Fruit fly (Drosophila melanogaster) whole organism, embryonic: ENCODE measurements around the gene Cdc45.

Experiments
- Atf6 ChIP-seq: fragments of 200-800 bp; sonication (Bioruptor generic); IDR thresholded peaks from 2 replicates; pipeline ENCODE4 v1.3.6; 2022; ENCODE audit warnings: missing biosample characterization, missing genetic modification characterization
- Bdp1 ChIP-seq: fragments of 200-800 bp; sonication (Bioruptor generic); optimal IDR thresholded peaks from 3 replicates; lab custom pipeline; 2016; ENCODE audit warnings: missing biosample characterization, missing genetic modification characterization
- CG12104 ChIP-seq: fragments of 200-800 bp; sonication (Bioruptor generic); optimal IDR thresholded peaks from 3 replicates; lab custom pipeline; 2016; ENCODE audit warnings: missing biosample characterization, missing genetic modification characterization
- CG12769 ChIP-seq: fragments of 200-800 bp; sonication (Bioruptor generic); optimal IDR thresholded peaks from 2 replicates; lab custom pipeline; 2019; ENCODE audit warnings: missing biosample characterization, mild to moderate bottlenecking, missing genetic modification characterization, moderate library complexity
- CG15479 ChIP-seq: fragments of 200-800 bp; sonication (Bioruptor generic); optimal IDR thresholded peaks from 3 replicates; lab custom pipeline; 2019; ENCODE audit warnings: missing biosample characterization, mild to moderate bottlenecking, missing genetic modification characterization, moderate library complexity
- CG1647 ChIP-seq: fragments of 200-800 bp; sonication (Bioruptor generic); optimal IDR thresholded peaks from 3 replicates; lab custom pipeline; 2016; ENCODE audit warnings: missing biosample characterization, missing genetic modification characterization
- CG30403 ChIP-seq: fragments of 200-800 bp; sonication (Bioruptor generic); optimal IDR thresholded peaks from 3 replicates; lab custom pipeline; 2016; ENCODE audit warnings: missing biosample characterization, missing genetic modification characterization
- CG31388 ChIP-seq: fragments of 200-800 bp; sonication (Bioruptor generic); optimal IDR thresholded peaks from 2 replicates; lab custom pipeline; 2016; ENCODE audit warnings: missing biosample characterization, missing genetic modification characterization
- CG4360 ChIP-seq: fragments of 200-800 bp; sonication (Bioruptor generic); IDR thresholded peaks from 2 replicates; pipeline ENCODE4 v1.3.6; 2022; ENCODE audit warnings: missing biosample characterization, missing genetic modification characterization
- CG4707 ChIP-seq: fragments of 200-800 bp; sonication (Bioruptor generic); optimal IDR thresholded peaks from 2 replicates; lab custom pipeline; 2018; ENCODE audit warnings: missing biosample characterization, mild to moderate bottlenecking, missing genetic modification characterization, moderate library complexity
- CG5180 ChIP-seq: fragments of 200-800 bp; sonication (Bioruptor generic); optimal IDR thresholded peaks from 3 replicates; lab custom pipeline; 2017; ENCODE audit warnings: missing biosample characterization, missing genetic modification characterization, mild to moderate bottlenecking, moderate library complexity, missing genetic modification reagents
- CG5953 ChIP-seq: fragments of 200-800 bp; sonication (Bioruptor generic); IDR thresholded peaks from 2 replicates; pipeline ENCODE4 v1.3.6; 2022; ENCODE audit warnings: missing biosample characterization, missing genetic modification characterization
- CG6791 ChIP-seq: fragments of 200-800 bp; sonication (Bioruptor generic); IDR thresholded peaks from 3 replicates; pipeline ENCODE4 v1.3.6; 2022; ENCODE audit warnings: missing biosample characterization, missing genetic modification characterization; ENCODE audit not compliant: partially characterized antibody
- CG6854 ChIP-seq: fragments of 200-800 bp; sonication (Bioruptor generic); optimal IDR thresholded peaks from 3 replicates; lab custom pipeline; 2017; ENCODE audit warnings: missing biosample characterization, mild to moderate bottlenecking, missing genetic modification characterization
- CG7839 ChIP-seq: fragments of 200-800 bp; sonication (Bioruptor generic); optimal IDR thresholded peaks from 3 replicates; lab custom pipeline; 2018; ENCODE audit warnings: missing biosample characterization, mild to moderate bottlenecking, missing genetic modification characterization, moderate library complexity
- CG7928 ChIP-seq: fragments of 200-800 bp; sonication (Bioruptor generic); optimal IDR thresholded peaks from 2 replicates; lab custom pipeline; 2017; ENCODE audit warnings: missing biosample characterization, mild to moderate bottlenecking, missing genetic modification characterization
- CG8944 ChIP-seq: fragments of 200-800 bp; sonication (Bioruptor generic); optimal IDR thresholded peaks from 3 replicates; lab custom pipeline; 2016; ENCODE audit warnings: missing biosample characterization, missing genetic modification characterization
- CG9727 ChIP-seq: fragments of 200-800 bp; sonication (Bioruptor generic); optimal IDR thresholded peaks from 3 replicates; lab custom pipeline; 2017; ENCODE audit warnings: missing biosample characterization, mild to moderate bottlenecking, missing genetic modification characterization
- Deaf1 ChIP-seq: fragments of 200-800 bp; optimal IDR thresholded peaks from 3 replicates; lab custom pipeline; 2019; ENCODE audit warnings: missing biosample characterization, mild to moderate bottlenecking, missing genetic modification characterization, moderate library complexity
- Hr78 ChIP-seq, 2 experiments: fragments of 200-800 bp in 1 of 2; fragments of >200 bp in 1 of 2; sonication (Bioruptor generic) in 1 of 2; optimal IDR thresholded peaks; 2 replicates each; lab custom pipeline; 2017 to 2019; ENCODE audit warnings: missing biosample characterization in 2 of 2, missing genetic modification characterization in 2 of 2, mild to moderate bottlenecking in 1 of 2, moderate library complexity in 1 of 2
- Max ChIP-seq: fragments of 200-800 bp; sonication (Bioruptor generic); optimal IDR thresholded peaks from 2 replicates; lab custom pipeline; 2016; ENCODE audit warnings: missing biosample characterization, mild to moderate bottlenecking, missing genetic modification characterization
- Med ChIP-seq: fragments of 200-800 bp; sonication (Bioruptor generic); peaks from one replicate; lab custom pipeline; 2016; ENCODE audit warnings: missing biosample characterization, missing genetic modification characterization, mild to moderate bottlenecking, inconsistent platforms, moderate library complexity
- Meics ChIP-seq: fragments of 200-800 bp; sonication (Bioruptor generic); optimal IDR thresholded peaks from 2 replicates; lab custom pipeline; 2017; ENCODE audit warnings: missing biosample characterization, mild to moderate bottlenecking, missing genetic modification characterization
- Optix ChIP-seq: fragments of 200-800 bp; sonication (Bioruptor generic); IDR thresholded peaks from 3 replicates; pipeline ENCODE4 v1.3.6; 2022; ENCODE audit warnings: missing biosample characterization, missing genetic modification characterization
- Ravus ChIP-seq: fragments of 200-800 bp; sonication (Bioruptor generic); IDR thresholded peaks from 2 replicates; pipeline ENCODE4 v1.3.6; 2022; ENCODE audit warnings: missing biosample characterization, missing genetic modification characterization
- Scr ChIP-seq: fragments of 200-800 bp; sonication (Bioruptor generic); IDR thresholded peaks from 2 replicates; pipeline ENCODE4 v1.3.6; 2022; ENCODE audit warnings: missing biosample characterization, missing genetic modification characterization; ENCODE audit not compliant: partially characterized antibody
- Tbp ChIP-seq: fragments of >200 bp; optimal IDR thresholded peaks from 2 replicates; lab custom pipeline; 2018; ENCODE audit warnings: missing biosample characterization, missing genetic modification characterization
- btn ChIP-seq: fragments of 200-800 bp; sonication (Bioruptor generic); optimal IDR thresholded peaks from 2 replicates; lab custom pipeline; 2016; ENCODE audit warnings: missing biosample characterization, missing genetic modification characterization
- caup ChIP-seq: fragments of 200-800 bp; sonication (Bioruptor generic); optimal IDR thresholded peaks from 3 replicates; lab custom pipeline; 2017; ENCODE audit warnings: missing biosample characterization, mild to moderate bottlenecking, missing genetic modification characterization, moderate library complexity; ENCODE audit not compliant: severe bottlenecking
- crp ChIP-seq, 2 experiments: fragments of 200-800 bp; sonication (Bioruptor generic); optimal IDR thresholded peaks; 2 replicates in 1 of 2; 3 replicates in 1 of 2; lab custom pipeline; 2017; ENCODE audit warnings: missing biosample characterization in 2 of 2, missing genetic modification characterization in 2 of 2, mild to moderate bottlenecking in 1 of 2, moderate library complexity in 1 of 2
- danr ChIP-seq: fragments of 200-800 bp; sonication (Bioruptor generic); IDR thresholded peaks from 2 replicates; pipeline ENCODE4 v1.3.6; 2022; ENCODE audit warnings: missing biosample characterization, missing genetic modification characterization
- dm ChIP-seq: fragments of 200-800 bp; sonication (Bioruptor generic); optimal IDR thresholded peaks from 3 replicates; lab custom pipeline; 2016; ENCODE audit warnings: missing biosample characterization, missing genetic modification characterization
- fu2 ChIP-seq: fragments of 200-800 bp; sonication (Bioruptor generic); optimal IDR thresholded peaks from 2 replicates; lab custom pipeline; 2016; ENCODE audit warnings: missing biosample characterization, missing genetic modification characterization
- hkb ChIP-seq, 2 experiments: fragments of 200-800 bp in 1 of 2; fragments of >200 bp in 1 of 2; sonication (Bioruptor generic) in 1 of 2; IDR thresholded peaks in 1 of 2; optimal IDR thresholded peaks in 1 of 2; 2 replicates each; pipeline versions ENCODE4 v1.3.6 to Lab custom; 2017 to 2022; ENCODE audit warnings: missing biosample characterization in 1 of 2, missing genetic modification characterization in 1 of 2
- otp ChIP-seq: fragments of 200-800 bp; sonication (Bioruptor generic); IDR thresholded peaks from 3 replicates; pipeline ENCODE4, ENCODE4 v1.3.6; 2022; ENCODE audit warnings: missing biosample characterization, missing genetic modification characterization
- pros ChIP-seq: fragments of 200-800 bp; sonication (Bioruptor generic); optimal IDR thresholded peaks from 3 replicates; lab custom pipeline; 2019; ENCODE audit warnings: missing biosample characterization, mild to moderate bottlenecking, missing genetic modification characterization, moderate library complexity
- run ChIP-seq: fragments of 200-800 bp; sonication (Bioruptor generic); optimal IDR thresholded peaks from 3 replicates; lab custom pipeline; 2018; ENCODE audit warnings: missing biosample characterization, mild to moderate bottlenecking, missing genetic modification characterization
- sc ChIP-seq, 3 experiments: fragments of >200 bp in 2 of 3; fragments of 200-800 bp in 1 of 3; sonication (Bioruptor generic) in 1 of 3; optimal IDR thresholded peaks; 2 replicates in 2 of 3; 3 replicates in 1 of 3; lab custom pipeline; 2017; ENCODE audit warnings: mild to moderate bottlenecking in 1 of 3, missing biosample characterization in 1 of 3, missing genetic modification characterization in 1 of 3, missing genetic modification reagents in 1 of 3
- seq ChIP-seq: fragments of 200-800 bp; sonication (Bioruptor generic); IDR thresholded peaks from 2 replicates; pipeline ENCODE4 v1.3.6; 2022; ENCODE audit warnings: missing biosample characterization, missing genetic modification characterization
- sim ChIP-seq: fragments of 200-800 bp; sonication (Bioruptor generic); IDR thresholded peaks from 2 replicates; pipeline ENCODE4 v1.3.6; 2022; ENCODE audit warnings: missing biosample characterization, missing genetic modification characterization
- sna ChIP-seq: fragments of 200-800 bp; sonication (Bioruptor generic); IDR thresholded peaks from 2 replicates; pipeline ENCODE4 v1.3.6; 2022; ENCODE audit warnings: missing biosample characterization, missing genetic modification characterization; ENCODE audit not compliant: partially characterized antibody
- sob ChIP-seq: fragments of 200-800 bp; sonication (Bioruptor generic); IDR thresholded peaks from 2 replicates; pipeline ENCODE4 v1.3.6; 2022; ENCODE audit warnings: missing biosample characterization, missing genetic modification characterization
- stc ChIP-seq: fragments of 200-800 bp; sonication (Bioruptor generic); IDR thresholded peaks from 2 replicates; pipeline ENCODE4 v1.3.6; 2022; ENCODE audit warnings: missing biosample characterization, missing genetic modification characterization
- stwl ChIP-seq: fragments of 200-800 bp; sonication (Bioruptor generic); optimal IDR thresholded peaks from 3 replicates; lab custom pipeline; 2018; ENCODE audit warnings: missing biosample characterization, mild to moderate bottlenecking, missing genetic modification characterization, moderate library complexity
- sug ChIP-seq: fragments of 200-800 bp; optimal IDR thresholded peaks from 2 replicates; lab custom pipeline; 2019; ENCODE audit warnings: missing biosample characterization, mild to moderate bottlenecking, missing genetic modification characterization, moderate library complexity
- toy ChIP-seq: fragments of 200-800 bp; sonication (Bioruptor generic); IDR thresholded peaks from 2 replicates; pipeline ENCODE4 v1.3.6; 2022; ENCODE audit warnings: missing biosample characterization, missing genetic modification characterization
- unc-4 ChIP-seq: fragments of 200-800 bp; sonication (Bioruptor generic); IDR thresholded peaks from 2 replicates; pipeline ENCODE4 v1.3.6; 2022; ENCODE audit warnings: missing biosample characterization, missing genetic modification characterization; ENCODE audit not compliant: partially characterized antibody
- yki ChIP-seq: fragments of >200 bp; optimal IDR thresholded peaks from 3 replicates; lab custom pipeline; 2018

Gene Cdc45

dm6 chrX:1052684-1053389 is 22.5 kb upstream of the Cdc45 start (continued):
- no peak for TF ChIP-seq sim
- TF ChIP-seq fu2 (GFP tag; lab: Kevin White, UChicago), result no peak
- peak; percentile 45; the same call in 1 of the 3 replicates for TF ChIP-seq Optix
- no peak for TF ChIP-seq Tbp (GFP tag; lab: Kevin White, UChicago)
- no peak for TF ChIP-seq CG5953 (GFP tag; lab: Robert Waterston, UW)
- TF ChIP-seq CG5180 (GFP tag; lab: Kevin White, UChicago), result peak; percentile 20
- no peak for TF ChIP-seq CG6854 (GFP tag; lab: Kevin White, UChicago)
- peak; percentile 24 for TF ChIP-seq CG8944 (GFP tag; lab: Kevin White, UChicago)
- TF ChIP-seq CG15479 (GFP tag; lab: Kevin White, UChicago), result no peak
- TF ChIP-seq CG7928 (GFP tag; lab: Kevin White, UChicago), result no peak
- TF ChIP-seq Meics (GFP tag; lab: Kevin White, UChicago), result peak; percentile 2
- no peak for TF ChIP-seq CG12104 (GFP tag; lab: Kevin White, UChicago)
- no peak for TF ChIP-seq sug (tag; lab: Kevin White, UChicago)
- TF ChIP-seq yki (lab: Kevin White, UChicago), result no peak
- TF ChIP-seq CG4707 (GFP tag; lab: Kevin White, UChicago), result no peak
- TF ChIP-seq Med, result peak; percentile 88
- peak; percentile 36 for TF ChIP-seq CG12769 (tag; lab: Kevin White, UChicago)
- no peak for TF ChIP-seq sob (GFP tag; lab: Robert Waterston, UW)
- 0 out of 2 replicates have a peak, but pooled peaks have one; percentile 25 for TF ChIP-seq seq (GFP tag; lab: Robert Waterston, UW)
- no peak for TF ChIP-seq toy (GFP tag; lab: Robert Waterston, UW)
- no peak for TF ChIP-seq CG6791 (GFP tag; lab: Robert Waterston, UW)
- 0 out of 3 replicates have a peak, but pooled peaks have one; percentile 10 for TF ChIP-seq otp
- no peak for TF ChIP-seq Bdp1 (GFP tag; lab: Kevin White, UChicago)
- no peak for TF ChIP-seq pros (GFP tag; lab: Kevin White, UChicago)
- no peak for TF ChIP-seq sna (GFP tag; lab: Robert Waterston, UW)
- peak; percentile 61 for TF ChIP-seq CG7839 (tag; lab: Kevin White, UChicago)
- TF ChIP-seq danr (GFP tag; lab: Robert Waterston, UW), result no peak
- no peak for TF ChIP-seq CG1647 (GFP tag; lab: Kevin White, UChicago)
- no peak for TF ChIP-seq Ravus (GFP tag; lab: Robert Waterston, UW)
- no peak for TF ChIP-seq btn (GFP tag; lab: Kevin White, UChicago)
- no peak for TF ChIP-seq crp (GFP tag; optimal IDR thresholded peaks at IDR 0.05; lab: Kevin White, UChicago)
- no peak for TF ChIP-seq caup (GFP tag; lab: Kevin White, UChicago)
- TF ChIP-seq Deaf1, result no peak
- 0 out of 2 replicates have a peak, but pooled peaks have one; percentile 13 for TF ChIP-seq stc (GFP tag; lab: Robert Waterston, UW)
- no peak for TF ChIP-seq Scr (GFP tag; lab: Robert Waterston, UW)
- peak; percentile 14 for TF ChIP-seq Max
- peak; percentile 40 for TF ChIP-seq CG9727 (GFP tag; lab: Kevin White, UChicago)
- TF ChIP-seq sc (optimal IDR thresholded peaks at IDR 0.05; lab: Kevin White, UChicago), result no peak
- TF ChIP-seq sc (GFP tag; optimal IDR thresholded peaks at IDR 0.05; lab: Kevin White, UChicago), result no peak
- no peak for TF ChIP-seq CG31388 (GFP tag; lab: Kevin White, UChicago)
- TF ChIP-seq run (tag; lab: Kevin White, UChicago), result no peak
- peak; percentile 50 for TF ChIP-seq CG30403 (GFP tag; lab: Kevin White, UChicago)
- no peak for TF ChIP-seq dm
- no peak for TF ChIP-seq unc-4 (GFP tag; lab: Robert Waterston, UW)
- peak in 1 of 2 experiments; percentile 9 for TF ChIP-seq Hr78 (GFP tag; optimal IDR thresholded peaks at IDR 0.05; lab: Kevin White, UChicago)
- TF ChIP-seq hkb (optimal IDR thresholded peaks at IDR 0.05; lab: Kevin White, UChicago), result no peak
- TF ChIP-seq hkb (GFP tag; IDR thresholded peaks at IDR 0.05; lab: Robert Waterston, UW), result peak; percentile 44; the same call in 1 of the 2 replicates
- no peak for TF ChIP-seq CG4360
- TF ChIP-seq stwl, result no peak
- TF ChIP-seq Atf6 (GFP tag; lab: Robert Waterston, UW), result 0 out of 2 replicates have a peak, but pooled peaks have one; percentile 33
